Fruit fly (Drosophila melanogaster): ENCODE measurements around the gene CG14811.
A peak's percentile ranks its signal among the peaks of the same experiment; 100 is the strongest.

The CG14811 gene

DNA sequence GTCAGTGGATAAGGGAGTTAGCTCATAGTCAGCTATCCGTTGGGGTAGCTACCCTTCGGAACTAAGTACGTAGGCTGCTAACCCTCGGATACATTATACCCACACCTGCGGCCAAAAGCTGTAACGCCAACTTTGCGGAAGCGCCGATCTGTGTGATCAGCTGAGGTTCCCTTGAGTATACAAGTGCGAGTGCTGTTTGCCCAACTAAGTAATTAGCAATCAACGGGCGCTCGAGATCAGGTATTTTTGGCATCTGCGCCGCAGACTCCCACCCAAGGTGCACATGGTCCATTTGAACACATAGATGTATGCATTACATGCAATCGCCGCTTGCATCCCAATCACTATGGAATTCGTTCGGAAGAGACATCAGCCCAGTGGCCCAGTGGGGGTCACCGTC, 31.9 kb upstream of the CG14811 start (continued):
- no peak; the same call in 1 of the 2 replicates for TF ChIP-seq Ravus (GFP tag; IDR thresholded peaks at IDR 0.05)
- no peak for TF ChIP-seq gcm (GFP tag; optimal IDR thresholded peaks at IDR 0.05)
- no peak for TF ChIP-seq chinmo (GFP tag; IDR thresholded peaks at IDR 0.05; ENCODE audit: partially characterized antibody)
- TF ChIP-seq HLH3B (GFP tag; IDR thresholded peaks at IDR 0.05) = peak; percentile 74; the same call in 1 of the 2 replicates
- TF ChIP-seq CG18476 (GFP tag; optimal IDR thresholded peaks at IDR 0.05) = peak; percentile 38
- peak; percentile 15 for TF ChIP-seq CG10274 (GFP tag; optimal IDR thresholded peaks at IDR 0.05)
- TF ChIP-seq CG10959 (GFP tag; IDR thresholded peaks at IDR 0.05) = no peak
- TF ChIP-seq CG17186 (GFP tag; optimal IDR thresholded peaks at IDR 0.05) = no peak
- no peak for TF ChIP-seq CG17912 (GFP tag; optimal IDR thresholded peaks at IDR 0.05)
- TF ChIP-seq schlank (tag; optimal IDR thresholded peaks at IDR 0.05) = peak; percentile 84
- no peak for TF ChIP-seq Hr78 (GFP tag; optimal IDR thresholded peaks at IDR 0.05)
- TF ChIP-seq ro (GFP tag; IDR thresholded peaks at IDR 0.05) = no peak
- TF ChIP-seq Ets65A (GFP tag) = peak; percentile 82
- peak; percentile 83 for TF ChIP-seq CG13894 (tag; optimal IDR thresholded peaks at IDR 0.05)
- no peak for TF ChIP-seq ara (GFP tag; IDR thresholded peaks at IDR 0.05)
- no peak for TF ChIP-seq CG6791 (GFP tag; IDR thresholded peaks at IDR 0.05; ENCODE audit: partially characterized antibody)
- no peak for TF ChIP-seq HmgD (GFP tag; optimal IDR thresholded peaks at IDR 0.05)
- TF ChIP-seq pan (optimal IDR thresholded peaks at IDR 0.05) = no peak
- peak in 1 of 2 experiments; percentile 46 for TF ChIP-seq pan (GFP tag; optimal IDR thresholded peaks at IDR 0.05 in 1 of 2, IDR thresholded peaks at IDR 0.05 in 1 of 2)
- TF ChIP-seq CG4404 (GFP tag; IDR thresholded peaks at IDR 0.05) = no peak
- TF ChIP-seq CG10147 (GFP tag; optimal IDR thresholded peaks at IDR 0.05) = peak; percentile 26
- no peak for TF ChIP-seq CG15479 (GFP tag; optimal IDR thresholded peaks at IDR 0.05)
- TF ChIP-seq CG3995 (GFP tag; optimal IDR thresholded peaks at IDR 0.05) = no peak
- no peak for TF ChIP-seq Six4 (GFP tag; optimal IDR thresholded peaks at IDR 0.05)
- no peak for TF ChIP-seq CG8281 (tag; optimal IDR thresholded peaks at IDR 0.05)
- peak; percentile 38; the same call in 1 of the 3 replicates for TF ChIP-seq B-H1 (GFP tag; IDR thresholded peaks at IDR 0.05)
- no peak for TF ChIP-seq Atf3 (GFP tag; optimal IDR thresholded peaks at IDR 0.05)
- no peak for TF ChIP-seq CG4707 (GFP tag; optimal IDR thresholded peaks at IDR 0.05)
- no peak for TF ChIP-seq CG14667 (GFP tag; IDR thresholded peaks at IDR 0.05)
- peak; percentile 84 for TF ChIP-seq eyg (GFP tag; optimal IDR thresholded peaks at IDR 0.05)
- TF ChIP-seq CG17328 (GFP tag; IDR thresholded peaks at IDR 0.05) = no peak
- TF ChIP-seq nom (GFP tag; optimal IDR thresholded peaks at IDR 0.05) = no peak
- TF ChIP-seq nmo (GFP tag; optimal IDR thresholded peaks at IDR 0.05) = no peak
- TF ChIP-seq Abd-B (GFP tag; optimal IDR thresholded peaks at IDR 0.05) = no peak
- no peak for TF ChIP-seq Atf-2 (GFP tag; optimal IDR thresholded peaks at IDR 0.05)
- TF ChIP-seq phol (tag; optimal IDR thresholded peaks at IDR 0.05) = no peak
- TF ChIP-seq Dp (GFP tag; optimal IDR thresholded peaks at IDR 0.05) = no peak
- no peak for TF ChIP-seq Dfd (GFP tag; optimal IDR thresholded peaks at IDR 0.05)
- peak; percentile 43 for TF ChIP-seq CG18011 (GFP tag; optimal IDR thresholded peaks at IDR 0.05)
- TF ChIP-seq Scr (GFP tag; IDR thresholded peaks at IDR 0.05; ENCODE audit: partially characterized antibody) = no peak
- TF ChIP-seq pho (GFP tag; optimal IDR thresholded peaks at IDR 0.05) = peak; percentile 66
- peak; percentile 65; the same call in 2 of the 3 replicates for TF ChIP-seq CG2889 (GFP tag; IDR thresholded peaks at IDR 0.05)
- TF ChIP-seq gsb-n (tag; optimal IDR thresholded peaks at IDR 0.05) = no peak
- peak; percentile 56 for TF ChIP-seq sd (tag; optimal IDR thresholded peaks at IDR 0.05)
- no peak for TF ChIP-seq pum (GFP tag; optimal IDR thresholded peaks at IDR 0.05)
- TF ChIP-seq Bgb (GFP tag; IDR thresholded peaks at IDR 0.05; ENCODE audit: partially characterized antibody) = no peak
- peak; percentile 15 for TF ChIP-seq CoRest (tag; optimal IDR thresholded peaks at IDR 0.05)
- no peak for TF ChIP-seq mld (GFP tag; IDR thresholded peaks at IDR 0.05; ENCODE audit: partially characterized antibody)
- TF ChIP-seq CG42726 (GFP tag; IDR thresholded peaks at IDR 0.05; ENCODE audit: partially characterized antibody) = no peak
- peak; percentile 40 for TF ChIP-seq CG13123 (GFP tag; optimal IDR thresholded peaks at IDR 0.05)
